Worm (Caenorhabditis elegans) whole organism, young adult: ENCODE results near the gene Y73F8A.14.

Experiments
- C06A6.2 ChIP-seq: fragments of 200-800 bp; sonication (Bioruptor generic); conservative IDR thresholded peaks from 2 replicates; pipeline ENCODE4 v1.3.6; 2022; ENCODE audit warnings: missing genetic modification characterization, missing compliant biosample characterization
- C17E4.6 ChIP-seq: fragments of 200-800 bp; sonication (Bioruptor generic); IDR thresholded peaks from 2 replicates; pipeline ENCODE4 v1.3.6; 2022; ENCODE audit warnings: missing genetic modification reagents, missing genetic modification characterization, missing compliant biosample characterization
- F10E7.11 ChIP-seq: sonication (generic microtip); optimal IDR thresholded peaks from 2 replicates; lab custom pipeline; 2017; ENCODE audit warnings: mild to moderate bottlenecking, missing genetic modification characterization, moderate library complexity, missing compliant biosample characterization
- F33H1.4 ChIP-seq: fragments of 200-800 bp; sonication (Bioruptor generic); IDR thresholded peaks from 2 replicates; pipeline ENCODE4 v1.3.6; 2022; ENCODE audit warnings: missing genetic modification reagents, missing genetic modification characterization, missing compliant biosample characterization
- F37B4.10 ChIP-seq: fragments of 200-800 bp; sonication (Bioruptor generic); IDR thresholded peaks from 2 replicates; pipeline ENCODE4 v1.3.6; 2022; ENCODE audit warnings: missing genetic modification characterization, missing compliant biosample characterization
- F49E8.2 ChIP-seq: sonication (generic microtip); optimal IDR thresholded peaks from 3 replicates; lab custom pipeline; 2017; ENCODE audit warnings: missing genetic modification characterization, mild to moderate bottlenecking, missing compliant biosample characterization, antibody characterized with exemption, moderate library complexity; ENCODE audit not compliant: insufficient read depth
- K12H6.12 ChIP-seq: fragments of 200-800 bp; sonication (Bioruptor generic); optimal IDR thresholded peaks from 2 replicates; lab custom pipeline; 2018; ENCODE audit warnings: mild to moderate bottlenecking, missing genetic modification characterization, missing compliant biosample characterization
- T07F8.4 ChIP-seq: sonication (generic microtip); optimal IDR thresholded peaks from 2 replicates; lab custom pipeline; 2016; ENCODE audit warnings: mild to moderate bottlenecking, missing genetic modification characterization, moderate library complexity, missing compliant biosample characterization
- Y56A3A.18 ChIP-seq: fragments of 200-800 bp; sonication (Bioruptor generic); IDR thresholded peaks from 2 replicates; pipeline ENCODE4 v1.3.6; 2022; ENCODE audit warnings: missing genetic modification reagents, missing genetic modification characterization, missing compliant biosample characterization
- Y67H2A.10 ChIP-seq: fragments of 200-800 bp; sonication (Bioruptor generic); conservative IDR thresholded peaks from 2 replicates; pipeline ENCODE4 v1.3.6; 2022; ENCODE audit warnings: missing genetic modification reagents, missing genetic modification characterization, missing compliant biosample characterization
- Y95B8A.8 ChIP-seq: fragments of 200-800 bp; sonication (Bioruptor generic); IDR thresholded peaks from 2 replicates; pipeline ENCODE4 v1.3.6; 2022; ENCODE audit warnings: missing genetic modification reagents, missing genetic modification characterization, missing compliant biosample characterization
- aptf-3 ChIP-seq: fragments of 200-800 bp; sonication (Bioruptor generic); IDR thresholded peaks from 2 replicates; pipeline ENCODE4 v1.3.6; 2022; ENCODE audit warnings: missing genetic modification characterization, missing compliant biosample characterization
- atf-7 ChIP-seq: sonication (generic microtip); optimal IDR thresholded peaks from 2 replicates; lab custom pipeline; 2017; ENCODE audit warnings: mild to moderate bottlenecking, missing genetic modification characterization, missing compliant biosample characterization
- attf-6 ChIP-seq: fragments of 200-800 bp; sonication (Bioruptor generic); IDR thresholded peaks from 2 replicates; pipeline ENCODE4 v1.3.6; 2022; ENCODE audit warnings: missing genetic modification reagents, missing genetic modification characterization, missing compliant biosample characterization
- cebp-1 ChIP-seq, 2 experiments: fragments of 200-800 bp in 1 of 2; sonication (Bioruptor generic) in 1 of 2; sonication (generic microtip) in 1 of 2; IDR thresholded peaks in 1 of 2; optimal IDR thresholded peaks in 1 of 2; 2 replicates each; pipeline versions ENCODE4 v1.3.6 to Lab custom; 2017 to 2022; ENCODE audit warnings: missing compliant biosample characterization in 2 of 2, missing genetic modification characterization in 2 of 2, mild to moderate bottlenecking in 1 of 2, missing genetic modification reagents in 1 of 2, moderate library complexity in 1 of 2
- ceh-79 ChIP-seq: sonication (generic microtip); optimal IDR thresholded peaks from 2 replicates; lab custom pipeline; 2017; ENCODE audit warnings: mild to moderate bottlenecking, missing genetic modification characterization, missing compliant biosample characterization
- ceh-91 ChIP-seq: fragments of 200-800 bp; sonication (Bioruptor generic); IDR thresholded peaks from 2 replicates; pipeline ENCODE4 v1.3.6; 2022; ENCODE audit warnings: missing genetic modification reagents, missing genetic modification characterization, missing compliant biosample characterization
- dox-1 ChIP-seq: fragments of 200-800 bp; sonication (Bioruptor generic); IDR thresholded peaks from 2 replicates; pipeline ENCODE4 v1.3.6; 2022; ENCODE audit warnings: missing genetic modification reagents, missing genetic modification characterization, missing compliant biosample characterization
- dpff-1 ChIP-seq: sonication (generic microtip); optimal IDR thresholded peaks from 2 replicates; lab custom pipeline; 2017; ENCODE audit warnings: mild to moderate bottlenecking, missing genetic modification characterization, missing compliant biosample characterization
- dpl-1 ChIP-seq: fragments of 150-350 bp; optimal IDR thresholded peaks from 2 replicates; lab custom pipeline; 2014; ENCODE audit warnings: missing biosample characterization, missing genetic modification reagents, missing genetic modification characterization
- ets-4 ChIP-seq: fragments of 200-800 bp; sonication (Bioruptor generic); optimal IDR thresholded peaks from 2 replicates; lab custom pipeline; 2018; ENCODE audit warnings: mild to moderate bottlenecking, missing genetic modification characterization, missing compliant biosample characterization
- fkh-3 ChIP-seq: sonication (generic microtip); optimal IDR thresholded peaks from 2 replicates; lab custom pipeline; 2016; ENCODE audit warnings: mild to moderate bottlenecking, missing genetic modification characterization, missing compliant biosample characterization
- him-1 ChIP-seq: sonication (generic microtip); optimal IDR thresholded peaks from 2 replicates; lab custom pipeline; 2016; ENCODE audit warnings: missing genotype, missing genetic modification reagents, missing genetic modification characterization, missing compliant biosample characterization
- hlh-12 ChIP-seq: sonication (generic microtip); optimal IDR thresholded peaks from 2 replicates; lab custom pipeline; 2016; ENCODE audit warnings: missing genetic modification characterization, missing compliant biosample characterization
- hsf-1 ChIP-seq: fragments of 200-800 bp; sonication (Bioruptor generic); IDR thresholded peaks from 2 replicates; pipeline ENCODE4 v1.3.6; 2022; ENCODE audit warnings: missing genetic modification reagents, missing genetic modification characterization, missing compliant biosample characterization
- lag-1 ChIP-seq: fragments of 200-800 bp; sonication (Bioruptor generic); IDR thresholded peaks from 2 replicates; pipeline ENCODE4 v1.3.6; 2022; ENCODE audit warnings: missing genetic modification reagents, missing genetic modification characterization, missing compliant biosample characterization
- let-607 ChIP-seq, 2 experiments: fragments of 200-800 bp in 1 of 2; sonication (Bioruptor generic) in 1 of 2; sonication (generic microtip) in 1 of 2; optimal IDR thresholded peaks; 2 replicates each; lab custom pipeline; 2016 to 2018; ENCODE audit warnings: mild to moderate bottlenecking in 2 of 2, missing compliant biosample characterization in 2 of 2, missing genetic modification characterization in 2 of 2, moderate library complexity in 2 of 2, missing genotype in 1 of 2
- lin-26 ChIP-seq: fragments of 200-800 bp; sonication (Bioruptor generic); IDR thresholded peaks from 2 replicates; pipeline ENCODE4 v1.3.6; 2022; ENCODE audit warnings: missing genetic modification reagents, missing genetic modification characterization, missing compliant biosample characterization
- lin-40 ChIP-seq: sonication (generic microtip); optimal IDR thresholded peaks from 2 replicates; lab custom pipeline; 2016; ENCODE audit warnings: missing genetic modification characterization, mild to moderate bottlenecking, missing compliant biosample characterization, missing genotype, missing genetic modification reagents
- lir-1 ChIP-seq: fragments of 200-800 bp; sonication (Bioruptor generic); conservative IDR thresholded peaks from 2 replicates; pipeline ENCODE4 v1.3.6; 2022; ENCODE audit warnings: missing genetic modification reagents, missing genetic modification characterization, missing compliant biosample characterization
- lsl-1 ChIP-seq: fragments of 200-800 bp; sonication (Bioruptor generic); optimal IDR thresholded peaks from 2 replicates; lab custom pipeline; 2018; ENCODE audit warnings: mild to moderate bottlenecking, missing genetic modification characterization, moderate library complexity, missing compliant biosample characterization
- madf-3 ChIP-seq: fragments of 200-800 bp; sonication (Bioruptor generic); IDR thresholded peaks from 2 replicates; pipeline ENCODE4 v1.3.6; 2022; ENCODE audit warnings: missing genetic modification reagents, missing genetic modification characterization, missing compliant biosample characterization
- mel-28 ChIP-seq: sonication (generic microtip); optimal IDR thresholded peaks from 2 replicates; lab custom pipeline; 2016; ENCODE audit warnings: borderline replicate concordance, mild to moderate bottlenecking, missing genetic modification characterization, missing compliant biosample characterization
- nhr-27 ChIP-seq: fragments of 200-800 bp; sonication (Bioruptor generic); optimal IDR thresholded peaks from 2 replicates; lab custom pipeline; 2018; ENCODE audit warnings: mild to moderate bottlenecking, missing genetic modification characterization, moderate library complexity, missing compliant biosample characterization
- nhr-80 ChIP-seq: sonication (generic microtip); optimal IDR thresholded peaks from 2 replicates; lab custom pipeline; 2016; ENCODE audit warnings: missing genetic modification characterization, missing compliant biosample characterization
- pbrm-1 ChIP-seq: fragments of 200-800 bp; sonication (Bioruptor generic); IDR thresholded peaks from 2 replicates; pipeline ENCODE4 v1.3.6; 2022; ENCODE audit warnings: missing genetic modification reagents, missing genetic modification characterization, missing compliant biosample characterization
- rcor-1 ChIP-seq: fragments of 200-800 bp; sonication (Bioruptor generic); IDR thresholded peaks from 2 replicates; pipeline ENCODE4 v1.3.6; 2022; ENCODE audit warnings: missing genetic modification reagents, missing genetic modification characterization, missing compliant biosample characterization
- rpc-1 ChIP-seq, 2 experiments: fragments of 150-350 bp in 1 of 2; sonication (generic microtip) in 1 of 2; optimal IDR thresholded peaks; 2 replicates each; lab custom pipeline; 2014 to 2018; ENCODE audit warnings: missing biosample characterization in 1 of 2, missing genetic modification characterization in 1 of 2, missing genetic modification reagents in 1 of 2, missing genotype in 1 of 2
- sdz-38 ChIP-seq: sonication (generic microtip); optimal IDR thresholded peaks from 2 replicates; lab custom pipeline; 2016; ENCODE audit warnings: missing genotype, missing genetic modification characterization, missing compliant biosample characterization
- snpc-3.4 ChIP-seq: sonication (generic microtip); optimal IDR thresholded peaks from 2 replicates; lab custom pipeline; 2017; ENCODE audit warnings: missing genetic modification characterization, mild to moderate bottlenecking, missing compliant biosample characterization, antibody characterized with exemption, moderate library complexity, missing genotype, missing genetic modification reagents
- snpc-4 ChIP-seq, 5 experiments: fragments of 150-350 bp in 1 of 5; sonication (generic microtip) in 4 of 5; optimal IDR thresholded peaks; 2 replicates each; lab custom pipeline; 2014 to 2018; ENCODE audit warnings: missing genetic modification characterization in 5 of 5, missing biosample characterization in 3 of 5, antibody characterized with exemption in 2 of 5, mild to moderate bottlenecking in 2 of 5, missing compliant biosample characterization in 2 of 5, missing genotype in 2 of 5, moderate library complexity in 2 of 5, missing genetic modification reagents in 1 of 5
- tbx-9 ChIP-seq: sonication (generic microtip); optimal IDR thresholded peaks from 2 replicates; lab custom pipeline; 2016; ENCODE audit warnings: borderline replicate concordance, missing genetic modification characterization, inconsistent platforms, missing compliant biosample characterization
- unc-130 ChIP-seq: sonication (generic microtip); optimal IDR thresholded peaks from 2 replicates; lab custom pipeline; 2016; ENCODE audit warnings: missing genetic modification reagents, missing genetic modification characterization, missing compliant biosample characterization
- unc-62 ChIP-seq: fragments of 150-350 bp; optimal IDR thresholded peaks from 2 replicates; lab custom pipeline; 2014; ENCODE audit warnings: missing biosample characterization, missing genetic modification reagents, missing genetic modification characterization
- xnd-1 ChIP-seq: sonication (generic microtip); optimal IDR thresholded peaks from 2 replicates; lab custom pipeline; 2016; ENCODE audit warnings: missing genotype, missing genetic modification reagents, missing genetic modification characterization, missing compliant biosample characterization
- zim-3 ChIP-seq: sonication (generic microtip); optimal IDR thresholded peaks from 2 replicates; lab custom pipeline; 2017; ENCODE audit warnings: mild to moderate bottlenecking, missing genetic modification characterization, moderate library complexity, missing compliant biosample characterization
- ztf-22 ChIP-seq: fragments of 200-800 bp; sonication (Bioruptor generic); optimal IDR thresholded peaks from 2 replicates; lab custom pipeline; 2018; ENCODE audit warnings: mild to moderate bottlenecking, missing genetic modification characterization, moderate library complexity, missing compliant biosample characterization
- ztf-26 ChIP-seq: sonication (generic microtip); optimal IDR thresholded peaks from 2 replicates; lab custom pipeline; 2017; ENCODE audit warnings: missing genetic modification characterization, missing compliant biosample characterization

The Y73F8A.14 gene

DNA sequence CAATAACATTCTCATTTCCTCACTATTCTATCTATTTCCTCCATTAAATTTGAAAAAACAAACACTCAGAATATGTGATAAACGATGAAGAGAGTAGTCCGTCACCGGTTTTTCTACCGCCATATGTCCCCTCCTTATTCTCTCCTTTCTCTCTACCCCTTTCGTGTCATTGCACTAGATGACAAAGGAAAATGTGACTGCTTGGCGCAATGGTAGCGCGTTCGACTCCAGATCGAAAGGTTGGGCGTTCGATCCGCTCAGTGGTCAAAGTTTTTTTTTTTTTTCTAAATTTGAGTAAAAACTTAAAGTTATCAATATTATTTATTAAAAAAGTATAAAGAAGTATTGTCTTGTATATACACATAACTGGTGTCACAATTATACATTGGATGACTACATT, 29.4 kb downstream of the Y73F8A.14 start (continued):
- no peak for TF ChIP-seq F10E7.11 (tag; lab: Kevin White, UChicago)
- peak; percentile 61 for TF ChIP-seq him-1 (tag; lab: Kevin White, UChicago)
- TF ChIP-seq K12H6.12 (tag; lab: Kevin White, UChicago) = no peak
- no peak for TF ChIP-seq unc-62 (GFP tag; lab: Kevin White, UChicago)
- no peak for TF ChIP-seq nhr-27 (tag; lab: Kevin White, UChicago)
- TF ChIP-seq C17E4.6 (GFP tag; lab: Robert Waterston, UW) = no peak
- TF ChIP-seq madf-3 (GFP tag; lab: Robert Waterston, UW) = no peak
- no peak for TF ChIP-seq xnd-1 (tag; lab: Kevin White, UChicago)
- no peak for TF ChIP-seq dpff-1 (tag; lab: Kevin White, UChicago)
- TF ChIP-seq T07F8.4 (tag; lab: Kevin White, UChicago) = peak; percentile 34
- TF ChIP-seq nhr-80 (tag; lab: Kevin White, UChicago) = no peak
- TF ChIP-seq ztf-26 = no peak
- TF ChIP-seq Y95B8A.8 = no peak
- TF ChIP-seq cebp-1 (GFP tag; IDR thresholded peaks at IDR 0.05; lab: Robert Waterston, UW) = no peak
- TF ChIP-seq cebp-1 (tag; optimal IDR thresholded peaks at IDR 0.05; lab: Kevin White, UChicago) = no peak
- TF ChIP-seq atf-7 (tag; lab: Kevin White, UChicago) = no peak
- TF ChIP-seq zim-3 = no peak
- TF ChIP-seq F37B4.10 (GFP tag; lab: Robert Waterston, UW) = no peak
- no peak for TF ChIP-seq C06A6.2 (GFP tag; lab: Robert Waterston, UW)
- TF ChIP-seq aptf-3 (GFP tag; lab: Robert Waterston, UW) = no peak
- no peak for TF ChIP-seq mel-28
- no peak for TF ChIP-seq ets-4
- peak; percentile 75 for TF ChIP-seq rpc-1 (optimal IDR thresholded peaks at IDR 0.05; lab: Kevin White, UChicago)
- peak; percentile 88 for TF ChIP-seq rpc-1 (tag; optimal IDR thresholded peaks at IDR 0.05; lab: Kevin White, UChicago)
- no peak for TF ChIP-seq lin-26 (GFP tag; lab: Robert Waterston, UW)
- peak; percentile 75 for TF ChIP-seq hsf-1 (GFP tag; lab: Robert Waterston, UW)
- no peak for TF ChIP-seq lag-1 (GFP tag; lab: Robert Waterston, UW)
- peak in 1 of 2 experiments; percentile 1 for TF ChIP-seq let-607 (tag; optimal IDR thresholded peaks at IDR 0.05; lab: Kevin White, UChicago)
- TF ChIP-seq F49E8.2 (tag; lab: Kevin White, UChicago) = peak; percentile 8
- TF ChIP-seq hlh-12 = no peak
- TF ChIP-seq lsl-1 = no peak
- no peak for TF ChIP-seq F33H1.4
- TF ChIP-seq Y56A3A.18 = no peak
- TF ChIP-seq Y67H2A.10 (GFP tag; lab: Robert Waterston, UW) = no peak
- no peak for TF ChIP-seq dpl-1 (GFP tag; lab: Kevin White, UChicago)
- TF ChIP-seq snpc-4 (GFP tag; optimal IDR thresholded peaks at IDR 0.05; lab: Kevin White, UChicago) = peak; percentile 89
- TF ChIP-seq snpc-4 (tag; optimal IDR thresholded peaks at IDR 0.05; lab: Kevin White, UChicago) = peak; percentile 34 to 97 (median 92)
- TF ChIP-seq tbx-9 (tag; lab: Kevin White, UChicago) = no peak
- no peak for TF ChIP-seq rcor-1 (GFP tag; lab: Robert Waterston, UW)
- no peak for TF ChIP-seq unc-130 (GFP tag; lab: Kevin White, UChicago)
- no peak for TF ChIP-seq dox-1 (GFP tag; lab: Robert Waterston, UW)
- TF ChIP-seq fkh-3 (tag; lab: Kevin White, UChicago) = no peak
- no peak for TF ChIP-seq sdz-38 (tag; lab: Kevin White, UChicago)
- no peak for TF ChIP-seq ceh-79 (tag; lab: Kevin White, UChicago)
- peak; percentile 59; the same call in 1 of the 2 replicates for TF ChIP-seq pbrm-1 (GFP tag; lab: Robert Waterston, UW)
- TF ChIP-seq snpc-3.4 (tag; lab: Kevin White, UChicago) = peak; percentile 35
- 0 out of 2 replicates have a peak, but pooled peaks have one; percentile 12 for TF ChIP-seq lir-1 (GFP tag; lab: Robert Waterston, UW)
- no peak for TF ChIP-seq ztf-22 (GFP tag; lab: Kevin White, UChicago)
- TF ChIP-seq lin-40 (tag; lab: Kevin White, UChicago) = no peak
- TF ChIP-seq ceh-91 (GFP tag; lab: Robert Waterston, UW) = no peak
- TF ChIP-seq attf-6 = peak; percentile 97
